Worm (Caenorhabditis elegans): Measurements from ENCODE around the gene math-4.

DNA sequence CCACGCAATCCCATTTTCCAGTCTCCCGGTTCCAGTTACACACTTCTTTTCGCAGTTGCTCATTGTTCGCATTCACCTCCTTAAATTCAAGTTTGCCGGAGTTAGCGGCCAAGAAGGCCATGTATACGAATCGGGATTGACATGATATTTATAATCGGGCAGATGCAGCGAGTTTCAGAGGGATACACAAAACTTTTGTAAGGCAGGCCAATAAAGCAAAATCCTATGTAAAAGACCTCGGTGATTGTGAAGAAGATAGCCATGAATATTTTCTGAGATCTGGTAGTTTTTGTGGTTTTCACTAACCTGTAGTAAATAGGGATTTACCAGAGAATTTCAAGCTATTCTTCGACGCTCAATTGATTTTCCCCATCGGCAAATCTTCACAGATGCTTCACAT is 15.7 kb downstream of the math-4 start:
- no peak for TF ChIP-seq aptf-3 (GFP tag; IDR thresholded peaks at IDR 0.05)
- TF ChIP-seq bed-1 (GFP tag; IDR thresholded peaks at IDR 0.05), result no peak

All from whole organism, young adult.